Fruit fly (Drosophila melanogaster): Measurements from ENCODE around the gene CG18577.

dm6 chr3R:11216156-11216630 lies 20.3 kb downstream of the CG18577 start, which contains the start of the genes RpS25 and CG4820:
- TF ChIP-seq Sp1 (GFP tag; optimal IDR thresholded peaks at IDR 0.05) (peak; percentile 89), CrebA (GFP tag; optimal IDR thresholded peaks at IDR 0.05; ENCODE audit: borderline replicate concordance) (no peak), Myc (optimal IDR thresholded peaks at IDR 0.05) (peak; percentile 60), dsf (GFP tag; optimal IDR thresholded peaks at IDR 0.05; ENCODE audit: borderline replicate concordance) (peak; percentile 18), pan (optimal IDR thresholded peaks at IDR 0.05) (no peak), sv (GFP tag; optimal IDR thresholded peaks at IDR 0.05) (peak; percentile 82), psq (GFP tag; optimal IDR thresholded peaks at IDR 0.05) (peak; percentile 63), Hnf4 (GFP tag; optimal IDR thresholded peaks at IDR 0.05) (peak; percentile 52), Hr78 (GFP tag; optimal IDR thresholded peaks at IDR 0.05) (no peak), h (GFP tag; optimal IDR thresholded peaks at IDR 0.05) (peak; percentile 89), jim (GFP tag; optimal IDR thresholded peaks at IDR 0.05) (no peak)

Measured in whole organism, wandering third instar larva.